Worm (Caenorhabditis elegans): ENCODE results near the gene gln-6.
A peak's percentile ranks its signal among the peaks of the same experiment; 100 is the strongest.

Gene gln-6

DNA sequence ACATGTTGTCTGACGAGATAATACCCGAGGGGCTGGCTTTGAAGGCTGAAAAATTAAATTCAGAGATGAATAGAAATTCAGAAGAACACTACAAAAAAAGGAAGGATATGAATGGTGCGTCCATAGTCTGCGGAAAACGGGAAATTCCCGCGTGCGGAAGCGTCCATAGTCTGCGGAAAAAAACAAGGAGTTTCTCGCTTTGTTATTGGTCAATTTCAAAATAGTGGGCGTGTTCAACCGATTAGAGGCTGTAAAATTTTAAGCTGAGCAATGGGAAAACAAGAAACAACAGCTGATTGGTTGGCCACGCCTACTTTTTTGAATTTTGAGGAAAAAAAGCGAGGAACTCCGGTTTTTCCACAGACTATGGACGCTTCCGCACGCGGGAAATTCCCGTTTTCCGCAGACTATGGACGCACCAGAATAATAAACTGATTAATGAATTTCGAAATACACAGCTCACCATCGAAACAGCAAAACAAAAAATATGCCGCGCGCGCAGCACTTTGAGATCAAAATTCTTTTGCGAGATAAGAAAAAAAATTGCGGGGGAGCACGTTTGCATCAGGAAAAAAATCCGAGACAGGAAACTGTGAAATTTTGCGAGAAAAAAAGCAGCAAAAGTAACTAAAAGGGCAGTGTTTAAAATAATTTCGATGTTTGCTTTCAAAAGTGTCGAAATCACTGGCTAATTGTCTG is at the start of gene gln-6:
Gene gln-6 (minus strand): TSS at position 51 of the 699 bp plus-strand sequence.
- TF ChIP-seq unc-130 (GFP tag; optimal IDR thresholded peaks at IDR 0.05), result peak; percentile 44

- TF ChIP-seq dmd-6 (GFP tag; IDR thresholded peaks at IDR 0.05) (no peak), ceh-28 (tag; optimal IDR thresholded peaks at IDR 0.05) (no peak), ces-1 (GFP tag; optimal IDR thresholded peaks at IDR 0.05) (no peak), ceh-32 (tag; optimal IDR thresholded peaks at IDR 0.05; ENCODE audit: poor library complexity) (no peak), lin-38 (GFP tag; IDR thresholded peaks at IDR 0.05) (no peak), daf-19 (GFP tag; conservative IDR thresholded peaks at IDR 0.05) (no peak)
These were observed 48.8 kb upstream of the gln-6 start, which contains the start of gene T13F2.4 for ce11 chrIV:9789496-9789895. T13F2.4 (plus strand) TSS chrIV:9789796.

DNA sequence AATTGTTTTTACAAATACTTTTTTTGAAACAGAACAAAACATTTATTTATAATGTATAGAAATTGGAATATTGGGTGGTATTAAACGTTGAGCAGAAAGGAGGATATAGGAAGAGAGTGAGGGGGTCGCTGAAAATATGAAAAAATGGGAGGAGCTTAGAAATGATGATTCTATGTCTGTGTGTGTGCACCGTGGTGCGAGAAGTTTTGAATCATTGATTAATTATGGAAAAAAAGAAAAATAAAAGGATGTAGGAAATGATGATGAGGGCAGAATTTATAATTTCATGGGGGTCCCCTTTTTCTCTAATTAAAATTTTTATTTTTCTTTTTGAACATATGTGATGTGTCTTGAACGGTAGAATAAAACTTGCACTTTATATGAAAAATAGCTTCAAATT is 44.0 kb upstream of the gln-6 start, which contains the start of gene sre-4:
Gene sre-4 (minus strand): TSS at position 101 of the 400 bp plus-strand sequence.
- TF ChIP-seq set-16 (GFP tag; IDR thresholded peaks at IDR 0.05) (no peak), gei-8 (GFP tag; optimal IDR thresholded peaks at IDR 0.05) (no peak), zfp-2 (tag; optimal IDR thresholded peaks at IDR 0.05) (no peak), attf-4 (tag; optimal IDR thresholded peaks at IDR 0.05) (no peak), ceh-44 (GFP tag; IDR thresholded peaks at IDR 0.05) (no peak), aly-2 (tag; optimal IDR thresholded peaks at IDR 0.05) (no peak), nhr-6 (tag; optimal IDR thresholded peaks at IDR 0.05) (no peak), ztf-7 (tag; optimal IDR thresholded peaks at IDR 0.05) (no peak), lim-7 (GFP tag; IDR thresholded peaks at IDR 0.05) (no peak), duxl-1 (tag; optimal IDR thresholded peaks at IDR 0.05; ENCODE audit: poor library complexity) (no peak), skn-1 (tag; optimal IDR thresholded peaks at IDR 0.05) (no peak), unc-39 (tag; optimal IDR thresholded peaks at IDR 0.05) (no peak), F10B5.3 (tag; optimal IDR thresholded peaks at IDR 0.05) (no peak), ceh-28 (tag; optimal IDR thresholded peaks at IDR 0.05) (no peak), mep-1 (tag; optimal IDR thresholded peaks at IDR 0.05) (no peak), F44E2.7 (GFP tag; IDR thresholded peaks at IDR 0.05) (no peak), jun-1 (tag; optimal IDR thresholded peaks at IDR 0.05) (no peak), dmd-6 (GFP tag; IDR thresholded peaks at IDR 0.05) (no peak)

ce11 chrIV:9778016-9778415 is 37.3 kb upstream of the gln-6 start, which contains the start of gene T13F2.6:
T13F2.6 (plus strand) TSS chrIV:9778321.
- no peak for TF ChIP-seq Y105C5A.15 (GFP tag; IDR thresholded peaks at IDR 0.05)
- no peak for TF ChIP-seq jun-1 (tag; optimal IDR thresholded peaks at IDR 0.05)
- no peak for TF ChIP-seq Y5F2A.4 (GFP tag; optimal IDR thresholded peaks at IDR 0.05)
- no peak for TF ChIP-seq mdt-29 (GFP tag; IDR thresholded peaks at IDR 0.05)
- no peak for TF ChIP-seq lin-13 (GFP tag; optimal IDR thresholded peaks at IDR 0.05)
- no peak for TF ChIP-seq mdl-1 (tag; optimal IDR thresholded peaks at IDR 0.05)
- TF ChIP-seq nhr-102 (tag; optimal IDR thresholded peaks at IDR 0.05), result no peak
- TF ChIP-seq gei-8 (GFP tag; optimal IDR thresholded peaks at IDR 0.05), result no peak
- TF ChIP-seq egl-43 (GFP tag; IDR thresholded peaks at IDR 0.05), result no peak
- TF ChIP-seq lin-29 (GFP tag; IDR thresholded peaks at IDR 0.05), result no peak
- no peak for TF ChIP-seq lin-15B (tag; optimal IDR thresholded peaks at IDR 0.05)
- no peak for TF ChIP-seq Y75B8A.6 (GFP tag; IDR thresholded peaks at IDR 0.05)
- TF ChIP-seq ZK337.2 (GFP tag; IDR thresholded peaks at IDR 0.05), result no peak
- no peak for TF ChIP-seq nhr-28 (tag; optimal IDR thresholded peaks at IDR 0.05)
- TF ChIP-seq dmd-8 (GFP tag; IDR thresholded peaks at IDR 0.05), result no peak
- TF ChIP-seq D1046.2 (GFP tag; IDR thresholded peaks at IDR 0.05), result no peak
- peak; percentile 79; the same call in 1 of the 2 replicates for TF ChIP-seq Y48G9A.11 (GFP tag; IDR thresholded peaks at IDR 0.05)
- TF ChIP-seq ceh-32 (tag; optimal IDR thresholded peaks at IDR 0.05; ENCODE audit: poor library complexity), result no peak
- TF ChIP-seq fkh-10 (GFP tag; optimal IDR thresholded peaks at IDR 0.05), result no peak
- no peak for TF ChIP-seq aly-2 (tag; optimal IDR thresholded peaks at IDR 0.05)
- no peak for TF ChIP-seq hmg-1.1 (GFP tag; IDR thresholded peaks at IDR 0.05)
- TF ChIP-seq skn-1 (tag; optimal IDR thresholded peaks at IDR 0.05), result no peak
- 0 out of 2 replicates have a peak, but pooled peaks have one; percentile 22 for TF ChIP-seq vab-7 (GFP tag; IDR thresholded peaks at IDR 0.05)
- no peak for TF ChIP-seq mxl-3 (GFP tag; optimal IDR thresholded peaks at IDR 0.05)
- TF ChIP-seq madf-9 (GFP tag; conservative IDR thresholded peaks at IDR 0.05), result no peak
- TF ChIP-seq rbr-2 (tag; optimal IDR thresholded peaks at IDR 0.05), result no peak
- TF ChIP-seq zip-2 (tag; optimal IDR thresholded peaks at IDR 0.05), result no peak
- TF ChIP-seq hlh-30 (tag; optimal IDR thresholded peaks at IDR 0.05; ENCODE audit: insufficient read depth), result no peak

Measured in whole organism, L4 larva.